Fruit fly (Drosophila melanogaster) whole organism: ENCODE data around the gene Cat.

Experiments used
- CG8478 ChIP-seq: fragments of >200 bp; optimal IDR thresholded peaks from 2 replicates; lab custom pipeline; 2018; ENCODE audit warnings: inconsistent platforms
- Dll ChIP-seq: fragments of >200 bp; optimal IDR thresholded peaks from 2 replicates; lab custom pipeline; 2017
- EcR ChIP-seq, 2 experiments: fragments of >200 bp; optimal IDR thresholded peaks; 2 replicates each; lab custom pipeline; 2017; ENCODE audit warnings: missing biosample characterization in 2 of 2, missing genetic modification characterization in 2 of 2, missing genetic modification reagents in 2 of 2
- pan ChIP-seq: fragments of >200 bp; optimal IDR thresholded peaks from 2 replicates; lab custom pipeline; 2017
- psq ChIP-seq: fragments of >200 bp; optimal IDR thresholded peaks from 2 replicates; lab custom pipeline; 2017
- usp ChIP-seq: fragments of >200 bp; optimal IDR thresholded peaks from 2 replicates; lab custom pipeline; 2017; ENCODE audit warnings: missing biosample characterization, missing genetic modification characterization, mixed read lengths

Cat gene

dm6 chr3L:18791232-18792008, 31.0 kb upstream of the Cat start:
- no peak for TF ChIP-seq usp
- no peak for TF ChIP-seq pan (lab: Kevin White, UChicago)
- TF ChIP-seq EcR (GFP tag; optimal IDR thresholded peaks at IDR 0.05; lab: Kevin White, UChicago), result no peak
- no peak for TF ChIP-seq psq (lab: Kevin White, UChicago)
- no peak for TF ChIP-seq Dll (lab: Kevin White, UChicago)
- TF ChIP-seq CG8478 (lab: Kevin White, UChicago), result no peak

DNA sequence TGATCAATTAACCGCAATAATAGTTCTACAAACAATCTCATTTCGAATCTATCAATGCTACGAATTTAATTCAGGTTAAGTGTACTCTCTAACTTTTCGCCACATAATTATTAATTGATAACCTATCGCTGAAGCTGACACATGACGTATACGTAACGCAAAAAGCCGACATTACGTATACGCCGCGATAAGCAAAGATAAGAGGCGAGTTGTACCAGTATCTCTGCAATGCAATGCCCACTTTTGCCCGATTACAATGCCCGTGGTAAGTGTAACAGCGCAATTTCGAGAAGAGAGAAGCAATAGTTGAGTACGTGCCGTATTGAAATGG, 30.4 kb upstream of the Cat start:
- TF ChIP-seq EcR (GFP tag; optimal IDR thresholded peaks at IDR 0.05; lab: Kevin White, UChicago) (no peak), usp (no peak), psq (lab: Kevin White, UChicago) (no peak), CG8478 (lab: Kevin White, UChicago) (no peak), pan (lab: Kevin White, UChicago) (no peak), Dll (lab: Kevin White, UChicago) (no peak)

- TF ChIP-seq EcR (GFP tag; optimal IDR thresholded peaks at IDR 0.05; lab: Kevin White, UChicago) (no peak), psq (lab: Kevin White, UChicago) (no peak), CG8478 (lab: Kevin White, UChicago) (no peak), pan (lab: Kevin White, UChicago) (no peak), Dll (lab: Kevin White, UChicago) (no peak), usp (no peak)
These were observed 29.6 kb upstream of the Cat start for dm6 chr3L:18792834-18793233.

- TF ChIP-seq Dll (lab: Kevin White, UChicago) (no peak), pan (lab: Kevin White, UChicago) (no peak), EcR (GFP tag; optimal IDR thresholded peaks at IDR 0.05; lab: Kevin White, UChicago) (no peak), usp (no peak), CG8478 (lab: Kevin White, UChicago) (no peak), psq (lab: Kevin White, UChicago) (no peak)
These were observed 27.2 kb upstream of the Cat start for dm6 chr3L:18795056-18795841.

DNA sequence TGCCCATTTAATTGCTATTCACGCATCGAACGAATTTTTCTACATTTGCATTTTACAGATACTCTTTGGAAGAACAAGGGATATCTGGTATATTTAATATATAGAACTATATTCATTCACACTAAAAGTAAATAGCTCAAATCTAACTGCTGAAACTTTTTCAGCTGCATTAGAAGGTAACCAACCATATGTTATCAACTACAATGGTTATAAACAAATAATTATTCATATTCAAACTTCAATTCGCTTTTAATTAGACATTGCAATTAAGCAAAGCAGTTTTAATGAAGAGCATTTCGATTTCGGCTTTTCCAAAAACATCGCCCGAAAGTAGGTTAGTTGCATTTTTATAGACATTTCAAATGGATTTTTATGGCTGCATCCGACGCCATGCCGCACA, 26.0 kb upstream of the Cat start:
- TF ChIP-seq EcR (GFP tag; optimal IDR thresholded peaks at IDR 0.05; lab: Kevin White, UChicago) (no peak), CG8478 (lab: Kevin White, UChicago) (no peak), pan (lab: Kevin White, UChicago) (no peak)

DNA sequence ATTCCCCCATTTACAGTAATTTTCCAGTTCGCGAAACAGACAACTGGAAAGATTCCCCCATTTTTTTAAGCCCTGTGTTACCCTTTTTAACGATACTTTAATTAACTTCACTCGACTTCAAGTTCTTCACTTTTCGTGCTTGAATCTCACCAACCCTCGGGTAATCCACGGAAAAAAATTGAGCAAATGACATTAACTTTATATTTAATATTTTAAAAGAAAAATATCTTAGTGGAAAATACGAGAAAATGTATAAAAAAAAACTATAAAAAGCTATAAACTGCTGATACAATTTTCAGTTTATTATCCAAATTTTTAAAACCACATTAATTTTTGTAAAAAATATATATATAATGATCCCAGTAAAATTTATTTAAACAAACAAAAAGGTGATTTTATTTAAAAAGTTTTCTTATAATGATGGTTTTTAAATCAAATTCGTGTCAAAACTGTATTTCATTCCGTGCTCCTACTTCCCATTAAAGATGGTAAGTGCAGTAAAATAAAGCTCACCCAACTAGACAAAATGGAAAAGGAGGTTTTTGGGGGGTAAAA, 22.8 kb upstream of the Cat start:
- TF ChIP-seq EcR (GFP tag; optimal IDR thresholded peaks at IDR 0.05; lab: Kevin White, UChicago) (no peak), CG8478 (lab: Kevin White, UChicago) (no peak), psq (lab: Kevin White, UChicago) (no peak), pan (lab: Kevin White, UChicago) (no peak), Dll (lab: Kevin White, UChicago) (no peak), usp (no peak)

- TF ChIP-seq Dll (lab: Kevin White, UChicago) (peak; percentile 13), CG8478 (lab: Kevin White, UChicago) (no peak)
These were observed 22.1 kb upstream of the Cat start for dm6 chr3L:18800100-18800841.

dm6 chr3L:18801194-18801695, 21.2 kb upstream of the Cat start, which contains the start of gene ftz-f1:
ftz-f1 (minus strand) TSS chr3L:18801309.
- TF ChIP-seq CG8478 (lab: Kevin White, UChicago), result no peak
- TF ChIP-seq usp, result no peak
- TF ChIP-seq pan (lab: Kevin White, UChicago), result no peak
- TF ChIP-seq psq (lab: Kevin White, UChicago), result no peak
- TF ChIP-seq Dll (lab: Kevin White, UChicago), result no peak
- TF ChIP-seq EcR (GFP tag; optimal IDR thresholded peaks at IDR 0.05; lab: Kevin White, UChicago), result no peak

dm6 chr3L:18809067-18809466, 13.3 kb upstream of the Cat start:
- no peak for TF ChIP-seq psq (lab: Kevin White, UChicago)

DNA sequence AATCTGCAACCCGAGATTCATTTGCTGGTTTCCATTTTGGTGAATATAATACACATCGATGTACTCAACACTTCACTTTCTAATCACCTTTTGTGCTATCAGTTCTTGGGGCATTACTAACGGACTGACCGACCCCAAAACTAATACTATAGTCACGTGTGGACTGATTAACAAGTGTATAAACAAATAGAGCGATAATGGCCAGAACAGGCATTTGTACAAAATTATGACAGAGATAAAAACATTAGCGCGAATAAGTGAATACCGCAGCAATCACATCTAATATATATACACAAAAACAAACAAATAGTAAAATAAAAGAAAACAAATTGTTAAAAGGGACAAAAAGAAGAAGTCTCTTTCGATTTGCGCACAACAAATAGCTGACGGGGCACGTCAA, 11.9 kb upstream of the Cat start:
- TF ChIP-seq CG8478 (lab: Kevin White, UChicago) (no peak), EcR (GFP tag; optimal IDR thresholded peaks at IDR 0.05; lab: Kevin White, UChicago) (no peak), pan (lab: Kevin White, UChicago) (no peak), psq (lab: Kevin White, UChicago) (no peak), Dll (lab: Kevin White, UChicago) (no peak), usp (no peak)

- no peak for TF ChIP-seq pan (lab: Kevin White, UChicago)
- no peak for TF ChIP-seq CG8478 (lab: Kevin White, UChicago)
- TF ChIP-seq usp, result no peak
- no peak for TF ChIP-seq EcR (GFP tag; optimal IDR thresholded peaks at IDR 0.05; lab: Kevin White, UChicago)
- no peak for TF ChIP-seq psq (lab: Kevin White, UChicago)
- no peak for TF ChIP-seq Dll (lab: Kevin White, UChicago)
These were observed 10.2 kb upstream of the Cat start for dm6 chr3L:18812141-18812736.
